Fruit fly (Drosophila melanogaster): ENCODE data around the gene REPTOR-BP.

Gene REPTOR-BP

dm6 chr2L:10314327-10315210 lies 50.6 kb downstream of the REPTOR-BP start, which contains the start of the genes Usp14 and CG4972:
Usp14 (minus strand) TSS chr2L:10314396.
CG4972 (plus strand) TSS chr2L:10314792.
- TF ChIP-seq bigmax (GFP tag; optimal IDR thresholded peaks at IDR 0.05) (peak; percentile 90), MBD-R2 (GFP tag; IDR thresholded peaks at IDR 0.05) (peak; percentile 41; the same call in 1 of the 2 replicates), BEAF-32 (GFP tag; optimal IDR thresholded peaks at IDR 0.05) (peak; percentile 80), Myb (GFP tag; optimal IDR thresholded peaks at IDR 0.05) (peak; percentile 41), row (GFP tag; IDR thresholded peaks at IDR 0.05) (peak; percentile 72), gfzf (GFP tag; optimal IDR thresholded peaks at IDR 0.05) (peak; percentile 37), twi (tag; optimal IDR thresholded peaks at IDR 0.05) (peak; percentile 3), CG17612 (GFP tag; IDR thresholded peaks at IDR 0.05) (no peak), Sry-δ (GFP tag; optimal IDR thresholded peaks at IDR 0.05) (peak; percentile 79), dpn (GFP tag; optimal IDR thresholded peaks at IDR 0.05) (peak in 1 of 2 experiments; percentile 18), CG1792 (GFP tag; optimal IDR thresholded peaks at IDR 0.05) (no peak), sc (optimal IDR thresholded peaks at IDR 0.05) (no peak), sc (GFP tag; optimal IDR thresholded peaks at IDR 0.05) (no peak), Elba2 (GFP tag; optimal IDR thresholded peaks at IDR 0.05) (peak; percentile 3), Xbp1 (GFP tag; optimal IDR thresholded peaks at IDR 0.05) (peak; percentile 6), Sox100B (GFP tag; optimal IDR thresholded peaks at IDR 0.05) (peak; percentile 9), cato (GFP tag; optimal IDR thresholded peaks at IDR 0.05; ENCODE audit: borderline replicate concordance) (no peak), CG16813 (GFP tag; IDR thresholded peaks at IDR 0.05; ENCODE audit: partially characterized antibody) (0 out of 3 replicates have a peak, but pooled peaks have one; percentile 41), CG42726 (GFP tag; IDR thresholded peaks at IDR 0.05; ENCODE audit: partially characterized antibody) (0 out of 2 replicates have a peak, but pooled peaks have one; percentile 9), vfl (GFP tag; optimal IDR thresholded peaks at IDR 0.05) (no peak), CG15601 (tag; optimal IDR thresholded peaks at IDR 0.05) (peak; percentile 11), CG2116 (GFP tag; optimal IDR thresholded peaks at IDR 0.05) (peak; percentile 56), Pdp1 (GFP tag; optimal IDR thresholded peaks at IDR 0.05) (peak in 1 of 2 experiments; percentile 27), nmo (GFP tag; optimal IDR thresholded peaks at IDR 0.05) (peak; percentile 71), CG17829 (tag; optimal IDR thresholded peaks at IDR 0.05) (peak; percentile 19), prd (optimal IDR thresholded peaks at IDR 0.05) (no peak), prd (GFP tag; IDR thresholded peaks at IDR 0.05) (no peak), sens (GFP tag) (peak; percentile 68), CG6791 (GFP tag; IDR thresholded peaks at IDR 0.05; ENCODE audit: partially characterized antibody) (peak; percentile 56; the same call in 2 of the 3 replicates), ind (GFP tag; optimal IDR thresholded peaks at IDR 0.05) (no peak), CG1024 (GFP tag; IDR thresholded peaks at IDR 0.05) (peak; percentile 79; the same call in 1 of the 2 replicates), CG8478 (optimal IDR thresholded peaks at IDR 0.05) (no peak), CG17361 (GFP tag; IDR thresholded peaks at IDR 0.05) (peak; percentile 77; the same call in 2 of the 3 replicates), CG6689 (GFP tag; IDR thresholded peaks at IDR 0.05) (no peak), NFAT (GFP tag; IDR thresholded peaks at IDR 0.05) (no peak), Scr (GFP tag; IDR thresholded peaks at IDR 0.05; ENCODE audit: partially characterized antibody) (peak; percentile 54; the same call in 1 of the 2 replicates), CoRest (tag; optimal IDR thresholded peaks at IDR 0.05) (peak; percentile 55), Ets65A (GFP tag) (peak; percentile 25), CG9437 (GFP tag; optimal IDR thresholded peaks at IDR 0.05) (no peak), phol (tag; optimal IDR thresholded peaks at IDR 0.05) (peak; percentile 60), CG13287 (GFP tag; IDR thresholded peaks at IDR 0.05; ENCODE audit: partially characterized antibody) (peak; percentile 23; the same call in 1 of the 2 replicates), CG4404 (GFP tag; IDR thresholded peaks at IDR 0.05) (no peak), Sry-β (GFP tag; optimal IDR thresholded peaks at IDR 0.05) (peak; percentile 61), CG11723 (GFP tag; optimal IDR thresholded peaks at IDR 0.05) (peak; percentile 80), pzg (GFP tag; optimal IDR thresholded peaks at IDR 0.05) (peak; percentile 40), Vsx1 (GFP tag; optimal IDR thresholded peaks at IDR 0.05) (no peak), ci (GFP tag; IDR thresholded peaks at IDR 0.05) (no peak), CG34376 (GFP tag; optimal IDR thresholded peaks at IDR 0.05) (no peak)
